Fruit fly (Drosophila melanogaster) whole organism, adult: ENCODE data around the gene Droj2.
A peak's percentile ranks its signal among the peaks of the same experiment; 100 is the strongest.

Source experiments
- CG11617 ChIP-seq: fragments of 200-800 bp; sonication (Bioruptor generic); optimal IDR thresholded peaks from 2 replicates; lab custom pipeline; 2017; ENCODE audit warnings: mild to moderate bottlenecking, missing biosample characterization, missing genetic modification reagents, missing genetic modification characterization
- CG12768 ChIP-seq: fragments of 200-800 bp; sonication (Bioruptor generic); optimal IDR thresholded peaks from 2 replicates; lab custom pipeline; 2017; ENCODE audit warnings: missing biosample characterization, missing genetic modification characterization, mild to moderate bottlenecking, moderate library complexity, missing genetic modification reagents
- CG14711 ChIP-seq: fragments of 200-800 bp; sonication (Bioruptor generic); optimal IDR thresholded peaks from 2 replicates; lab custom pipeline; 2018; ENCODE audit warnings: missing biosample characterization, mild to moderate bottlenecking, missing genetic modification characterization, moderate library complexity
- CG1620 ChIP-seq: fragments of 200-800 bp; sonication (Bioruptor generic); optimal IDR thresholded peaks from 2 replicates; lab custom pipeline; 2016; ENCODE audit warnings: missing biosample characterization, missing genetic modification characterization
- CG33017 ChIP-seq: fragments of 200-800 bp; sonication (Bioruptor generic); optimal IDR thresholded peaks from 2 replicates; lab custom pipeline; 2018; ENCODE audit warnings: missing biosample characterization, mild to moderate bottlenecking, missing genetic modification characterization, moderate library complexity
- CG5204 ChIP-seq: fragments of 200-800 bp; sonication (Bioruptor generic); optimal IDR thresholded peaks from 2 replicates; lab custom pipeline; 2016; ENCODE audit warnings: missing biosample characterization, missing genetic modification characterization
- CG7045 ChIP-seq: fragments of 200-800 bp; sonication (Bioruptor generic); optimal IDR thresholded peaks from 2 replicates; lab custom pipeline; 2017; ENCODE audit warnings: missing biosample characterization, mild to moderate bottlenecking, missing genetic modification characterization
- CG7101 ChIP-seq: fragments of 200-800 bp; sonication (Bioruptor generic); optimal IDR thresholded peaks from 2 replicates; lab custom pipeline; 2018; ENCODE audit warnings: missing biosample characterization, mild to moderate bottlenecking, missing genetic modification characterization, moderate library complexity
- Clk ChIP-seq: fragments of 200-800 bp; sonication (Bioruptor generic); optimal IDR thresholded peaks from 2 replicates; lab custom pipeline; 2017; ENCODE audit warnings: missing biosample characterization, missing genetic modification characterization
- Crg-1 ChIP-seq: fragments of 200-800 bp; sonication (Bioruptor generic); optimal IDR thresholded peaks from 2 replicates; lab custom pipeline; 2016; ENCODE audit warnings: missing biosample characterization, missing genetic modification characterization
- Hr96 ChIP-seq: fragments of 200-800 bp; sonication (Bioruptor generic); optimal IDR thresholded peaks from 2 replicates; lab custom pipeline; 2016; ENCODE audit warnings: missing biosample characterization, missing genetic modification characterization
- Mnt ChIP-seq: fragments of 200-800 bp; sonication (Bioruptor generic); optimal IDR thresholded peaks from 2 replicates; lab custom pipeline; 2016; ENCODE audit warnings: missing biosample characterization, mild to moderate bottlenecking, missing genetic modification characterization
- bab1 ChIP-seq: fragments of 200-800 bp; sonication (Bioruptor generic); optimal IDR thresholded peaks from 3 replicates; lab custom pipeline; 2019; ENCODE audit warnings: missing biosample characterization, mild to moderate bottlenecking, missing genetic modification characterization, moderate library complexity
- cic ChIP-seq: fragments of 200-800 bp; sonication (Bioruptor generic); optimal IDR thresholded peaks from 2 replicates; lab custom pipeline; 2017; ENCODE audit warnings: missing biosample characterization, mild to moderate bottlenecking, missing genetic modification characterization, moderate library complexity
- cnc ChIP-seq, 2 experiments: fragments of >200 bp; optimal IDR thresholded peaks; 2 replicates each; lab custom pipeline; 2017
- kay ChIP-seq: fragments of 200-800 bp; sonication (Bioruptor generic); peaks from one replicate; lab custom pipeline; 2016; ENCODE audit warnings: missing biosample characterization, missing genetic modification characterization, borderline replicate concordance
- ovo ChIP-seq: fragments of 200-800 bp; sonication (Bioruptor generic); optimal IDR thresholded peaks from 2 replicates; lab custom pipeline; 2016; ENCODE audit warnings: missing biosample characterization, missing genetic modification characterization
- pad ChIP-seq: fragments of 200-800 bp; sonication (Bioruptor generic); optimal IDR thresholded peaks from 3 replicates; lab custom pipeline; 2017; ENCODE audit warnings: missing biosample characterization, missing genetic modification characterization, mild to moderate bottlenecking, moderate library complexity, missing genetic modification reagents
- tj ChIP-seq: fragments of 200-800 bp; sonication (Bioruptor generic); optimal IDR thresholded peaks from 3 replicates; lab custom pipeline; 2017; ENCODE audit warnings: missing biosample characterization, mild to moderate bottlenecking, missing genetic modification characterization, moderate library complexity
- toe ChIP-seq: fragments of 200-800 bp; sonication (Bioruptor generic); optimal IDR thresholded peaks from 2 replicates; lab custom pipeline; 2016; ENCODE audit warnings: missing biosample characterization, missing genetic modification characterization

Droj2 gene

dm6 chr3R:13381744-13382435 lies at the start of gene Droj2, which contains the start of gene mRpS21:
Gene Droj2, plus strand, starts transcription at chr3R:13382106.
Gene mRpS21, minus strand, starts transcription at chr3R:13381809.
- TF ChIP-seq CG7045 (GFP tag; lab: Kevin White, UChicago) (peak; percentile 47), kay (GFP tag; lab: Kevin White, UChicago) (no peak), Mnt (peak; percentile 30), Clk (GFP tag; lab: Kevin White, UChicago) (peak; percentile 56), ovo (GFP tag; lab: Kevin White, UChicago) (peak; percentile 37), cnc (optimal IDR thresholded peaks at IDR 0.05; lab: Kevin White, UChicago) (no peak), tj (GFP tag; lab: Kevin White, UChicago) (peak; percentile 40), CG11617 (peak; percentile 39), CG33017 (peak; percentile 34), Hr96 (GFP tag; lab: Kevin White, UChicago) (no peak), pad (GFP tag; lab: Kevin White, UChicago) (peak; percentile 25), CG1620 (peak; percentile 71), CG12768 (GFP tag; lab: Kevin White, UChicago) (peak; percentile 39), Crg-1 (peak; percentile 63), CG7101 (peak; percentile 68), cic (no peak), CG5204 (GFP tag; lab: Kevin White, UChicago) (peak; percentile 82), CG14711 (peak; percentile 92), bab1 (GFP tag; lab: Kevin White, UChicago) (peak; percentile 66), toe (GFP tag; lab: Kevin White, UChicago) (peak; percentile 80)

DNA sequence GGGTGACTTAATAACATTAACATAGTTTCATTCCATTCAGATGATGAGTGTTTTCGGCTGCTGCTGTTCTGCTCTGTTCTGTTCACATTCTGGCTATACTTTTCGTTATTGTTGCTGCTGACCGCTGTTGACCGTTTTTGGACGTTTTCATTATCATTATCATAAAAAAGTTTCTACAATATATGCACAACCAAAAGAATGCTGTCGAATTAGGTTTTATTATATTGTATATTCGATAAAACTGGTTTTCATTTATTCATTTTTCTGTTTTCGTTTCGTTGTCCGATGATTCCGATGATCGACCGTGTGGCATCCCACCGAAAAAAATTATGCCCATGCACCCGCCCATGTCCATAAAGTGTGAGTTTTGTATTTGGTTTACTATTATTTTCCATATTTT lies 48.9 kb upstream of the Droj2 start:
- TF ChIP-seq CG1620: no peak
- no peak for TF ChIP-seq Clk (GFP tag; lab: Kevin White, UChicago)
- no peak for TF ChIP-seq CG11617
- TF ChIP-seq CG5204 (GFP tag; lab: Kevin White, UChicago): no peak
- TF ChIP-seq Hr96 (GFP tag; lab: Kevin White, UChicago): no peak
- TF ChIP-seq tj (GFP tag; lab: Kevin White, UChicago): no peak
- TF ChIP-seq ovo (GFP tag; lab: Kevin White, UChicago): no peak
- TF ChIP-seq CG14711: no peak
- TF ChIP-seq Mnt: no peak
- TF ChIP-seq Crg-1: no peak
- no peak for TF ChIP-seq kay (GFP tag; lab: Kevin White, UChicago)
- no peak for TF ChIP-seq CG7101
- no peak for TF ChIP-seq CG33017

DNA sequence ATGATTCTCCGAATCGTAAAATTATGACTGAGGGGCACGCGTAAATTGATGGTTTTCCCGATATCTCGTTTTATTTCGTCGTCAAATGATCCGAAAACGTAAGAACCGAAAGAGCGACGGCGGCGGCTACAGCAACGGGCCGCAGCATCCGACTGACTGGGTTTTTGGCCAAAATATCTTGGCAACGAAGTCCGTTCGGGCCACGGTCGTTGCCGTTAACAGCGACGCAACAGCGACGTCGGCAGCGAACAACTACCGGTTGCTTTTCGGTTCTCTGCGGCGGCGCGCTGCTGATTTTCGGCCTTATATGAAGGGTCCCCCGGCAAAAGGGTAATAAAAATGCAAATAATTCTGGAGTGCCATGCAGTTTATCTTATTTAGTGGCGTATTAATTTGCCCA lies 47.9 kb upstream of the Droj2 start, which contains the start of gene PK2-R2:
TSS of gene PK2-R2 (minus strand) at position 160 of the 400 bp plus-strand sequence.
- TF ChIP-seq CG33017 (no peak), kay (GFP tag; lab: Kevin White, UChicago) (no peak), CG5204 (GFP tag; lab: Kevin White, UChicago) (no peak), Hr96 (GFP tag; lab: Kevin White, UChicago) (no peak), bab1 (GFP tag; lab: Kevin White, UChicago) (no peak), toe (GFP tag; lab: Kevin White, UChicago) (no peak), CG14711 (no peak), Clk (GFP tag; lab: Kevin White, UChicago) (no peak), cic (no peak), tj (GFP tag; lab: Kevin White, UChicago) (no peak), Mnt (no peak), CG7045 (GFP tag; lab: Kevin White, UChicago) (no peak), Crg-1 (no peak), CG7101 (no peak), pad (GFP tag; lab: Kevin White, UChicago) (no peak)

- TF ChIP-seq bab1 (GFP tag; lab: Kevin White, UChicago) (no peak), cic (no peak), cnc (optimal IDR thresholded peaks at IDR 0.05; lab: Kevin White, UChicago) (no peak), Mnt (no peak), ovo (GFP tag; lab: Kevin White, UChicago) (no peak), CG5204 (GFP tag; lab: Kevin White, UChicago) (no peak), toe (GFP tag; lab: Kevin White, UChicago) (no peak), CG11617 (no peak), tj (GFP tag; lab: Kevin White, UChicago) (no peak), CG33017 (no peak), CG1620 (no peak), CG7101 (no peak), Crg-1 (no peak), Clk (GFP tag; lab: Kevin White, UChicago) (no peak), CG7045 (GFP tag; lab: Kevin White, UChicago) (no peak), Hr96 (GFP tag; lab: Kevin White, UChicago) (no peak), kay (GFP tag; lab: Kevin White, UChicago) (no peak), pad (GFP tag; lab: Kevin White, UChicago) (no peak)
These were observed 43.9 kb upstream of the Droj2 start, which contains the start of gene PK2-R1 for dm6 chr3R:13338030-13338429. Gene PK2-R1, plus strand, starts transcription at chr3R:13338330.

dm6 chr3R:13353373-13353772 lies 28.5 kb upstream of the Droj2 start, which contains the start of gene mthl12:
Gene mthl12, plus strand, starts transcription at chr3R:13353673.
- no peak for TF ChIP-seq kay (GFP tag; lab: Kevin White, UChicago)

- TF ChIP-seq CG5204 (GFP tag; lab: Kevin White, UChicago): no peak
- TF ChIP-seq ovo (GFP tag; lab: Kevin White, UChicago): no peak
- TF ChIP-seq cnc (optimal IDR thresholded peaks at IDR 0.05; lab: Kevin White, UChicago): no peak
- TF ChIP-seq bab1 (GFP tag; lab: Kevin White, UChicago): no peak
- no peak for TF ChIP-seq Hr96 (GFP tag; lab: Kevin White, UChicago)
- no peak for TF ChIP-seq Mnt
These were observed 24.9 kb upstream of the Droj2 start for dm6 chr3R:13356960-13357359.
